Fruit fly (Drosophila melanogaster) whole organism, larva: ENCODE results near the gene CG10435.

ENCODE experiments used
- noc ChIP-seq: fragments of 200-800 bp; sonication (Bioruptor generic); optimal IDR thresholded peaks from 3 replicates; lab custom pipeline; 2019; ENCODE audit warnings: missing biosample characterization, mild to moderate bottlenecking, missing genetic modification characterization, moderate library complexity

CG10435 gene

dm6 chr3R:7970640-7971039, 42.4 kb downstream of the CG10435 start:
- no peak for TF ChIP-seq noc (tag; lab: Kevin White, UChicago)

dm6 chr3R:7969702-7970175, 43.3 kb downstream of the CG10435 start:
- no peak for TF ChIP-seq noc (tag; lab: Kevin White, UChicago)

- no peak for TF ChIP-seq noc (tag; lab: Kevin White, UChicago)
These were observed 43.9 kb downstream of the CG10435 start for dm6 chr3R:7968958-7969701.

dm6 chr3R:7967801-7968200, 45.2 kb downstream of the CG10435 start:
- no peak for TF ChIP-seq noc (tag; lab: Kevin White, UChicago)

dm6 chr3R:7967347-7967746, 45.7 kb downstream of the CG10435 start, which contains the start of gene dsx:
TSS of gene dsx (minus strand) at chr3R:7967408.
- TF ChIP-seq noc (tag; lab: Kevin White, UChicago), result no peak

dm6 chr3R:7966544-7967264, 46.3 kb downstream of the CG10435 start:
- no peak for TF ChIP-seq noc (tag; lab: Kevin White, UChicago)

dm6 chr3R:7964751-7965319, 48.2 kb downstream of the CG10435 start:
- TF ChIP-seq noc (tag; lab: Kevin White, UChicago), result peak; percentile 19

- TF ChIP-seq noc (tag; lab: Kevin White, UChicago), result no peak
These were observed 49.4 kb downstream of the CG10435 start for dm6 chr3R:7963495-7964132.

dm6 chr3R:7962778-7963494, 50.1 kb downstream of the CG10435 start:
- TF ChIP-seq noc (tag; lab: Kevin White, UChicago), result no peak

dm6 chr3R:7961348-7961747, 51.7 kb downstream of the CG10435 start:
- TF ChIP-seq noc (tag; lab: Kevin White, UChicago), result no peak
